Worm (Caenorhabditis elegans): ENCODE results near the gene ZK795.2.

The ZK795.2 gene

DNA sequence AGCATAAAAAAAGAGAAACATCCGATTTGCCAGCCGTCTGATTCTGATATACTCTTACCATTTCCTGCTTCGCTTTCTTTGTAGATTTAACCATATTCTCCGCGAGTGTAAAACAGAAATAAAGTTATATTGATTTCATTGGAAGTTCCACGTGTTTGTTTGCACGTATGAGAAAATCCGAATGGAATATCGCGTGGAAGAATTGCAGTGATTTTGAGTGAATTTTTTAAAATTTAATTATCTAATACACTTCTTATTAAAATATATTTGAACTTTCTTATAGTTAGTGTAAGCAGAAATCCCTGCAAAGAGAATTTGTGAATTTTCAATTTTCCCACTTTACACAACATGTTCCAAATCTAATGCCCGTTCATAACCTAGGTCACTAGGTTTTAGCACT is 27.7 kb downstream of the ZK795.2 start, which contains the start of gene F53B2.5:
Gene F53B2.5 (minus strand): TSS at position 101 of the 400 bp plus-strand sequence.
- TF ChIP-seq dao-5 (tag; optimal IDR thresholded peaks at IDR 0.05) (no peak), W03F9.2 (tag; optimal IDR thresholded peaks at IDR 0.05) (no peak), him-1 (tag; optimal IDR thresholded peaks at IDR 0.05) (no peak)

DNA sequence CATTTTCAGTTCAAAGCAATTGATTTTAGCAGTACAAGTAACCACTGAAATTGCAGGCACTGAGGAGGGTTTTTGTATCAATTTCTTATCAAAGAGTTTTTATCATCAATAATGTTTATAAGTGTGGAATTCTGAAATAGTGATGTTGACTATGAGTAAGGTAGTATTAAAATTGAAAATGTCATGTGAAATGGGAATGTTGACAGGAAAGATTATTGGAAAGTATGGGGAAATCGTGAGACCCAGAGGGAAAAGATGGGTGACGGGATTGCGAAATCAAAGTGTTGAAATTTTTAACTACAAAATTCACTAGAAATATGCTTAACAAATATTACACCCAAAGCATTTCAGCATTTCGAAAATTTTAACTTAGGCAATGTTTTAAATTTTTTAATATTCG is 31.6 kb downstream of the ZK795.2 start, which contains the start of gene F53B2.8:
Gene F53B2.8 (minus strand): TSS at position 180 of the 400 bp plus-strand sequence.
- TF ChIP-seq W03F9.2 (tag; optimal IDR thresholded peaks at IDR 0.05) (peak; percentile 47), dao-5 (tag; optimal IDR thresholded peaks at IDR 0.05) (no peak)

DNA sequence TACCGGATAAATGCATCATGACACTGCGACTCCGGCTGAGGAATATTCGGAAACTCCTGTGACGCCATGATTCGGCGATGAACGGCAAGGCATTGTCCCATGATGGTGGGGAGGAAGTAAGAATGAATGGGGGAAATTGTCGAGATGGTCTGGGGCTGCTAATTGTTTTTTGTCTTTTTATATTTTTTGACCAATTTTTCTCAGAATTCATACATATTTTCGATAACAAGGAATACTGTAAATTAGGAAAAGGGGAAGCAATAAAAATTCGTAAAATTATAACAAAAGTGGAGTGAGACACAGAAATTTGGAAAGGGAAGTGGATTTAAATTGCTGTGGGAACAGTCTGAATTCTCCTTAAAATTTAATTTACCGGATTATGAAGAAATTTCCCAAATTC is 33.4 kb downstream of the ZK795.2 start, which contains the start of gene eak-4:
Gene eak-4 (minus strand): TSS at position 101 of the 400 bp plus-strand sequence.
- no peak for TF ChIP-seq dao-5 (tag; optimal IDR thresholded peaks at IDR 0.05)
- no peak for TF ChIP-seq W03F9.2 (tag; optimal IDR thresholded peaks at IDR 0.05)
- TF ChIP-seq him-1 (tag; optimal IDR thresholded peaks at IDR 0.05) = no peak

DNA sequence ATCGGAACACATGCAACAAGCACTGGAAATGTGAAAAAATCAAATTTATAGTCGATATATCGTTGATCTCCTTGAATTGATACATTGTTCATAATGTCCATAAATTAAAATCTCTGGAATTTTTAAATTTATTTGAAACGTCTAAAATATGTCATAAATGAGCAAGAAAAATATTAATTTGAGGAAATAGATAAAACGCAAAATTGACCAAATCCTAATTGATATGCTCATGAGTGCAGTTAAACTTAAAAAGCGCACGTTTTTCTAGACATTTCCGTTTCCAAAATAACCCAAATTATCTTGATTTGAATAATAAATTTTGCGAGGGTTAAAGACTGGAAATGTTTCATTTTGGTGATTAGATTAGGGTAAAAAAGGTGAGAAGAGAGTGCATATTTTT is 36.3 kb downstream of the ZK795.2 start, which contains the start of gene sru-13:
Gene sru-13 (minus strand): TSS at position 101 of the 400 bp plus-strand sequence.
- TF ChIP-seq dao-5 (tag; optimal IDR thresholded peaks at IDR 0.05) (no peak), him-1 (tag; optimal IDR thresholded peaks at IDR 0.05) (no peak), W03F9.2 (tag; optimal IDR thresholded peaks at IDR 0.05) (no peak)

DNA sequence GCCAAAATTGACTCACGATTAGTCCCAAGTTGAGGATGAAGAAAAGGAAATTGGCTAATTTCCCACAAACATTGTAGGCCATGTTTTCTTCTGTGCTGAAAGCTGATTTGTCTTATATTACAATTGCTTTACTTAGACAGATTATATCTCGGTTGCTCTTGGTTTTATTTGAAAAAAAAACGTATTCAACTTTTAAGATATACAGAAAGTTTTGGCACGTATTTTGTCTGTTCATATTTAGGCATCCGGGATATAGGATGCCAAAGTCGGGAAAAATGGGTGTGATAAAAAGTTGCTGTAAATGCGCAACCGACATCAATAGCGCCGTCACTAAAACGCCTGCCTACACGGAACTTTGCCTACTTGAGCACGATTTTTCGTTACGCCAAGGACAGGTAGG is 38.6 kb downstream of the ZK795.2 start, which contains the start of gene tsp-4:
Gene tsp-4 (minus strand): TSS at position 101 of the 400 bp plus-strand sequence.
- TF ChIP-seq dao-5 (tag; optimal IDR thresholded peaks at IDR 0.05) = no peak
- no peak for TF ChIP-seq him-1 (tag; optimal IDR thresholded peaks at IDR 0.05)
- no peak for TF ChIP-seq W03F9.2 (tag; optimal IDR thresholded peaks at IDR 0.05)

Measured in whole organism, L4/young adult.